Fruit fly (Drosophila melanogaster): ENCODE data around the gene beat-IIa.

Gene beat-IIa

dm6 chr3R:17366023-17366422 lies at the start of gene beat-IIa:
Gene beat-IIa, minus strand, starts transcription at chr3R:17366119.
- TF ChIP-seq noc (tag; optimal IDR thresholded peaks at IDR 0.05): no peak

- no peak for TF ChIP-seq noc (tag; optimal IDR thresholded peaks at IDR 0.05)
These were observed 49.5 kb upstream of the beat-IIa start, which contains the start of gene CG5866 for dm6 chr3R:17415439-17415838. Gene CG5866, plus strand, starts transcription at chr3R:17415739.

dm6 chr3R:17413601-17414000 lies 47.7 kb upstream of the beat-IIa start, which contains the start of gene CG42822:
Gene CG42822, plus strand, starts transcription at chr3R:17413901.
- TF ChIP-seq noc (tag; optimal IDR thresholded peaks at IDR 0.05): no peak

- no peak for TF ChIP-seq noc (tag; optimal IDR thresholded peaks at IDR 0.05)
These were observed 46.7 kb upstream of the beat-IIa start, which contains the start of gene CG42821 for dm6 chr3R:17412458-17413127. Gene CG42821, plus strand, starts transcription at chr3R:17413077.

dm6 chr3R:17410808-17411207 lies 44.9 kb upstream of the beat-IIa start, which contains the start of gene CG5863:
Gene CG5863, plus strand, starts transcription at chr3R:17411108.
- TF ChIP-seq noc (tag; optimal IDR thresholded peaks at IDR 0.05): no peak

- no peak for TF ChIP-seq noc (tag; optimal IDR thresholded peaks at IDR 0.05)
These were observed 43.4 kb upstream of the beat-IIa start, which contains the start of gene CG5860 for dm6 chr3R:17409319-17409718. Gene CG5860, plus strand, starts transcription at chr3R:17409619.

dm6 chr3R:17407576-17407975 lies 41.7 kb upstream of the beat-IIa start, which contains the start of gene CG17283:
Gene CG17283, plus strand, starts transcription at chr3R:17407876.
- TF ChIP-seq noc (tag; optimal IDR thresholded peaks at IDR 0.05): no peak

- no peak for TF ChIP-seq noc (tag; optimal IDR thresholded peaks at IDR 0.05)
These were observed 40.5 kb upstream of the beat-IIa start, which contains the start of the genes CG42824 and CG42798 for dm6 chr3R:17406411-17406810. Gene CG42824, minus strand, starts transcription at chr3R:17406511. Gene CG42798, plus strand, starts transcription at chr3R:17406678.

- TF ChIP-seq noc (tag; optimal IDR thresholded peaks at IDR 0.05): no peak
These were observed 39.1 kb upstream of the beat-IIa start, which contains the start of gene CG42823 for dm6 chr3R:17405009-17405408. Gene CG42823, minus strand, starts transcription at chr3R:17405109.

dm6 chr3R:17404155-17404554 lies 38.2 kb upstream of the beat-IIa start:
- peak; percentile 48 for TF ChIP-seq noc (tag; optimal IDR thresholded peaks at IDR 0.05)

- TF ChIP-seq noc (tag; optimal IDR thresholded peaks at IDR 0.05): no peak
These were observed 37.7 kb upstream of the beat-IIa start, which contains the start of gene CG34280 for dm6 chr3R:17403618-17404017. Gene CG34280, minus strand, starts transcription at chr3R:17403718.

dm6 chr3R:17403188-17403587 lies 37.3 kb upstream of the beat-IIa start, which contains the start of gene CG34279:
Gene CG34279, minus strand, starts transcription at chr3R:17403288.
- no peak for TF ChIP-seq noc (tag; optimal IDR thresholded peaks at IDR 0.05)

- no peak for TF ChIP-seq noc (tag; optimal IDR thresholded peaks at IDR 0.05)
These were observed 36.5 kb upstream of the beat-IIa start, which contains the start of gene Sur-8 for dm6 chr3R:17402434-17402833. Gene Sur-8, minus strand, starts transcription at chr3R:17402515.

dm6 chr3R:17401289-17401752 lies 35.4 kb upstream of the beat-IIa start:
- TF ChIP-seq noc (tag; optimal IDR thresholded peaks at IDR 0.05): no peak

- TF ChIP-seq noc (tag; optimal IDR thresholded peaks at IDR 0.05): no peak
These were observed 34.8 kb upstream of the beat-IIa start for dm6 chr3R:17400675-17401118.

dm6 chr3R:17400102-17400501 lies 34.2 kb upstream of the beat-IIa start:
- TF ChIP-seq noc (tag; optimal IDR thresholded peaks at IDR 0.05): no peak

Data from whole organism, larva.